Worm (Caenorhabditis elegans) whole organism, mixed stage, embryonic: ENCODE measurements around the gene Y62H9A.15.

Experiments
- M03D4.4 ChIP-seq: sonication (generic microtip); optimal IDR thresholded peaks from 2 replicates; lab custom pipeline; 2017; ENCODE audit warnings: mild to moderate bottlenecking, missing genetic modification characterization, missing compliant biosample characterization
- bed-3 ChIP-seq: fragments of 200-800 bp; sonication (Bioruptor generic); optimal IDR thresholded peaks from 3 replicates; lab custom pipeline; 2018; ENCODE audit warnings: mild to moderate bottlenecking, missing genetic modification characterization, moderate library complexity, missing compliant biosample characterization
- blmp-1 ChIP-seq: fragments of 150-350 bp; optimal IDR thresholded peaks from 2 replicates; lab custom pipeline; 2014; ENCODE audit warnings: missing biosample characterization, missing genetic modification characterization
- ceh-43 ChIP-seq: fragments of 200-800 bp; sonication (Bioruptor generic); optimal IDR thresholded peaks from 2 replicates; lab custom pipeline; 2018; ENCODE audit warnings: mild to moderate bottlenecking, missing genetic modification characterization, moderate library complexity, missing compliant biosample characterization
- ceh-83 ChIP-seq: fragments of 200-800 bp; sonication (Bioruptor generic); optimal IDR thresholded peaks from 2 replicates; lab custom pipeline; 2018; ENCODE audit warnings: mild to moderate bottlenecking, missing genetic modification characterization, missing compliant biosample characterization
- ces-1 ChIP-seq: fragments of 150-350 bp; optimal IDR thresholded peaks from 2 replicates; lab custom pipeline; 2014; ENCODE audit warnings: missing biosample characterization, missing genetic modification reagents, missing genetic modification characterization
- cnd-1 ChIP-seq: fragments of 200-800 bp; sonication (Bioruptor generic); optimal IDR thresholded peaks from 2 replicates; lab custom pipeline; 2018; ENCODE audit warnings: mild to moderate bottlenecking, missing genetic modification characterization, missing compliant biosample characterization
- drap-1 ChIP-seq: fragments of 200-800 bp; sonication (Bioruptor generic); optimal IDR thresholded peaks from 3 replicates; lab custom pipeline; 2018; ENCODE audit warnings: mild to moderate bottlenecking, missing genetic modification characterization, missing compliant biosample characterization
- elt-1 ChIP-seq: sonication (generic microtip); optimal IDR thresholded peaks from 2 replicates; lab custom pipeline; 2017; ENCODE audit warnings: missing genetic modification characterization, mild to moderate bottlenecking, missing compliant biosample characterization, antibody characterized with exemption, moderate library complexity, borderline replicate concordance; ENCODE audit not compliant: insufficient read depth
- elt-3 ChIP-seq: fragments of 150-350 bp; optimal IDR thresholded peaks from 2 replicates; lab custom pipeline; 2014; ENCODE audit warnings: missing biosample characterization, missing genetic modification characterization
- flh-1 ChIP-seq: fragments of 200-800 bp; sonication (Bioruptor generic); optimal IDR thresholded peaks from 2 replicates; lab custom pipeline; 2018; ENCODE audit warnings: mild to moderate bottlenecking, missing genetic modification characterization, moderate library complexity, missing compliant biosample characterization
- ham-2 ChIP-seq: fragments of 200-800 bp; sonication (Bioruptor generic); optimal IDR thresholded peaks from 2 replicates; lab custom pipeline; 2018; ENCODE audit warnings: mild to moderate bottlenecking, missing genetic modification characterization, missing compliant biosample characterization
- hlh-1 ChIP-seq: fragments of 150-350 bp; optimal IDR thresholded peaks from 2 replicates; lab custom pipeline; 2014; ENCODE audit warnings: missing biosample characterization, missing genetic modification reagents, missing genetic modification characterization
- lin-13 ChIP-seq: fragments of 150-350 bp; optimal IDR thresholded peaks from 2 replicates; lab custom pipeline; 2014; ENCODE audit warnings: missing biosample characterization, missing genetic modification characterization
- lin-32 ChIP-seq: fragments of 200-800 bp; sonication (Bioruptor generic); optimal IDR thresholded peaks from 2 replicates; lab custom pipeline; 2018; ENCODE audit warnings: mild to moderate bottlenecking, missing genetic modification characterization, missing compliant biosample characterization
- lsy-2 ChIP-seq: fragments of 150-350 bp; optimal IDR thresholded peaks from 2 replicates; lab custom pipeline; 2014; ENCODE audit warnings: missing biosample characterization, missing genetic modification characterization
- mep-1 ChIP-seq: fragments of 150-350 bp; optimal IDR thresholded peaks from 2 replicates; lab custom pipeline; 2017; ENCODE audit warnings: missing biosample characterization, missing genetic modification reagents, missing genetic modification characterization, inconsistent platforms
- mls-2 ChIP-seq: sonication (generic microtip); optimal IDR thresholded peaks from 2 replicates; lab custom pipeline; 2016; ENCODE audit warnings: mild to moderate bottlenecking, missing genetic modification characterization, moderate library complexity, missing compliant biosample characterization
- nhr-12 ChIP-seq: fragments of 150-350 bp; optimal IDR thresholded peaks from 2 replicates; lab custom pipeline; 2014; ENCODE audit warnings: missing biosample characterization, missing genetic modification characterization
- nhr-2 ChIP-seq: fragments of 150-350 bp; optimal IDR thresholded peaks from 2 replicates; lab custom pipeline; 2014; ENCODE audit warnings: missing biosample characterization, missing genetic modification characterization
- nhr-237 ChIP-seq: fragments of 150-350 bp; optimal IDR thresholded peaks from 2 replicates; lab custom pipeline; 2014; ENCODE audit warnings: missing biosample characterization, missing genetic modification characterization
- nhr-28 ChIP-seq: fragments of 150-350 bp; optimal IDR thresholded peaks from 2 replicates; lab custom pipeline; 2014; ENCODE audit warnings: missing biosample characterization, missing genetic modification characterization
- nhr-76 ChIP-seq: sonication (generic microtip); optimal IDR thresholded peaks from 2 replicates; lab custom pipeline; 2017; ENCODE audit warnings: missing biosample characterization, missing genetic modification characterization
- pha-4 ChIP-seq: fragments of 150-350 bp; optimal IDR thresholded peaks from 2 replicates; lab custom pipeline; 2018; ENCODE audit warnings: missing biosample characterization, missing genetic modification reagents, missing genetic modification characterization
- sem-2 ChIP-seq: fragments of 200-800 bp; sonication (Bioruptor generic); optimal IDR thresholded peaks from 2 replicates; lab custom pipeline; 2018; ENCODE audit warnings: mild to moderate bottlenecking, missing genetic modification characterization, missing compliant biosample characterization
- sptf-1 ChIP-seq: sonication (generic microtip); optimal IDR thresholded peaks from 2 replicates; lab custom pipeline; 2017; ENCODE audit warnings: mild to moderate bottlenecking, missing genetic modification characterization, moderate library complexity, missing compliant biosample characterization
- unc-120 ChIP-seq: sonication (generic microtip); optimal IDR thresholded peaks from 2 replicates; lab custom pipeline; 2017; ENCODE audit warnings: missing genetic modification characterization, missing compliant biosample characterization; ENCODE audit not compliant: poor library complexity, severe bottlenecking
- unc-39 ChIP-seq: fragments of 150-350 bp; optimal IDR thresholded peaks from 2 replicates; lab custom pipeline; 2014; ENCODE audit warnings: missing biosample characterization, missing genetic modification characterization
- unc-62 ChIP-seq: fragments of 150-350 bp; optimal IDR thresholded peaks from 2 replicates; lab custom pipeline; 2014; ENCODE audit warnings: missing biosample characterization, missing genetic modification reagents, missing genetic modification characterization
- zip-8 ChIP-seq: fragments of 150-350 bp; optimal IDR thresholded peaks from 2 replicates; lab custom pipeline; 2014; ENCODE audit warnings: missing biosample characterization, missing genetic modification characterization
- ztf-11 ChIP-seq: fragments of 150-350 bp; optimal IDR thresholded peaks from 2 replicates; lab custom pipeline; 2014; ENCODE audit warnings: missing biosample characterization, missing genetic modification characterization

Y62H9A.15 gene

ce11 chrX:11899031-11899430, 10.9 kb downstream of the Y62H9A.15 start:
- TF ChIP-seq ces-1 (GFP tag; lab: Kevin White, UChicago) (peak; percentile 27), mep-1 (tag; lab: Kevin White, UChicago) (peak; percentile 15), elt-3 (no peak)

ce11 chrX:11898040-11898439, 11.9 kb downstream of the Y62H9A.15 start, which contains the start of gene Y62H9A.9:
Y62H9A.9 (minus strand) TSS chrX:11898140.
- TF ChIP-seq pha-4 (tag; lab: Kevin White, UChicago) (no peak), unc-62 (GFP tag; lab: Kevin White, UChicago) (no peak), flh-1 (no peak), sem-2 (GFP tag; lab: Kevin White, UChicago) (no peak)

DNA sequence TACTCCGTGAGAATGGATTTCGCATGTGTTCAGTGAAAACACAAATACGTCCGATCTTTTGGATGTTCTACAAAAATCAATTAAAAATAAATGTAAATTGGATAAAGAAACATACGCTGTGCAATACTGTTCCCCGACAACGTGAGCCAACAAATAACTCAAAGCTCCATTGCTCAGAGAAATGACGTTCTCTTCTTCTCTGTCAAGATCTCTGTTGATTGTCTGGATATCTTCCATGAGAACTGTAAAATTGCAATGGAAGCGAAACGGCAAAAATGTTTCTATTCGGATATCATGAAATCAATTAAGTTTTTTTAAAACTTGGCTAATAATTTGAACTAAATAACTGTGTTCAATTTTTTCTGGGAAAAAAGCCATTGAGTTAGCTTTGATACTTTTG, 13.2 kb downstream of the Y62H9A.15 start:
- no peak for TF ChIP-seq blmp-1 (tag; lab: Kevin White, UChicago)
- TF ChIP-seq, all 35 proteins: peak for 0

- TF ChIP-seq elt-3 (no peak), nhr-76 (tag; lab: Kevin White, UChicago) (no peak), ham-2 (GFP tag; lab: Kevin White, UChicago) (no peak), blmp-1 (tag; lab: Kevin White, UChicago) (no peak), mls-2 (tag; lab: Kevin White, UChicago) (no peak), hlh-1 (tag; lab: Kevin White, UChicago) (no peak), bed-3 (GFP tag; lab: Kevin White, UChicago) (no peak), unc-62 (GFP tag; lab: Kevin White, UChicago) (no peak), ces-1 (GFP tag; lab: Kevin White, UChicago) (no peak), M03D4.4 (tag; lab: Kevin White, UChicago) (no peak), ceh-43 (no peak), flh-1 (no peak), lin-13 (tag; lab: Kevin White, UChicago) (no peak), drap-1 (GFP tag; lab: Kevin White, UChicago) (no peak), cnd-1 (tag; lab: Kevin White, UChicago) (no peak), nhr-12 (no peak), lin-32 (no peak), lsy-2 (no peak), nhr-28 (tag; lab: Kevin White, UChicago) (no peak), pha-4 (tag; lab: Kevin White, UChicago) (no peak)
Measured at ce11 chrX:11892328-11892727, 17.6 kb downstream of the Y62H9A.15 start, which contains the start of gene Y62H9A.8. Y62H9A.8 (minus strand) TSS chrX:11892428.

ce11 chrX:11885577-11885976, 24.4 kb downstream of the Y62H9A.15 start, which contains the start of gene Y62H9A.7:
Y62H9A.7 (minus strand) TSS chrX:11885677.
- TF ChIP-seq sem-2 (GFP tag; lab: Kevin White, UChicago) (no peak), nhr-28 (tag; lab: Kevin White, UChicago) (no peak), nhr-2 (no peak), ham-2 (GFP tag; lab: Kevin White, UChicago) (no peak), lsy-2 (no peak), mep-1 (tag; lab: Kevin White, UChicago) (no peak), sptf-1 (no peak), nhr-12 (no peak), nhr-76 (tag; lab: Kevin White, UChicago) (no peak), ztf-11 (no peak), unc-39 (tag; lab: Kevin White, UChicago) (no peak), elt-3 (no peak), ces-1 (GFP tag; lab: Kevin White, UChicago) (no peak), flh-1 (no peak), cnd-1 (tag; lab: Kevin White, UChicago) (no peak), mls-2 (tag; lab: Kevin White, UChicago) (no peak), M03D4.4 (tag; lab: Kevin White, UChicago) (no peak), lin-13 (tag; lab: Kevin White, UChicago) (no peak), unc-120 (tag; lab: Kevin White, UChicago) (no peak)

DNA sequence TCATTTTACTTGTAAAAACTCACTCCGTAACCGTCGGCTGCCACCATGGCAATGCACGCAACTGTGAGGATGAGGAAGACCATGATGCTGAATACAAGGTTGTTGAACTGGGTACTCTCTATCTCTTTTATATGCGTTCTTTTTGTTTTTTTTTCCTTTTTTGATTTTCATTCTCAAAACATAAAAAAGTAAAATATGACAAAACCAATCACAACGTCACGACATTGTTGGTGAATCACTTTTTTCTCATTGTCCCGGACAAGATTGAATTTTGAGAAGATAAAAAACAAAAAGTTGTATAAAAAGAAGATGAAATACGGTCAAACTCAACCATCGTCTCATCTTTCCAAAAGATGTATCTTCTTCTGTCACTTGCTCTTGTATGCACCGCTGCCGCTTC, 27.1 kb downstream of the Y62H9A.15 start, which contains the start of the genes Y62H9A.5 and ule-5:
TSS of gene Y62H9A.5 (minus strand) at position 101 of the 400 bp plus-strand sequence.
TSS of gene ule-5 (plus strand) at position 328 of the 400 bp plus-strand sequence.
- TF ChIP-seq bed-3 (GFP tag; lab: Kevin White, UChicago), result no peak
- TF ChIP-seq zip-8 (tag; lab: Kevin White, UChicago), result no peak
- TF ChIP-seq lsy-2, result no peak
- TF ChIP-seq ham-2 (GFP tag; lab: Kevin White, UChicago), result no peak
- TF ChIP-seq M03D4.4 (tag; lab: Kevin White, UChicago), result no peak
- no peak for TF ChIP-seq sptf-1
- TF ChIP-seq unc-39 (tag; lab: Kevin White, UChicago), result no peak
- TF ChIP-seq elt-1, result no peak
- TF ChIP-seq lin-13 (tag; lab: Kevin White, UChicago), result no peak
- no peak for TF ChIP-seq nhr-12
- no peak for TF ChIP-seq lin-32
- no peak for TF ChIP-seq hlh-1 (tag; lab: Kevin White, UChicago)
- TF ChIP-seq blmp-1 (tag; lab: Kevin White, UChicago), result no peak
- TF ChIP-seq nhr-28 (tag; lab: Kevin White, UChicago), result no peak
- TF ChIP-seq nhr-237 (tag; lab: Kevin White, UChicago), result no peak
- no peak for TF ChIP-seq ceh-83 (GFP tag; lab: Kevin White, UChicago)
- TF ChIP-seq flh-1, result no peak
- no peak for TF ChIP-seq ztf-11
